Fruit fly (Drosophila melanogaster): ENCODE data around the gene CG9624.

Gene CG9624

dm6 chr3R:14277894-14278522 is 49.1 kb upstream of the CG9624 start (continued):
- no peak for TF ChIP-seq PHDP (tag; optimal IDR thresholded peaks at IDR 0.05)
- no peak for TF ChIP-seq CG11723 (GFP tag; optimal IDR thresholded peaks at IDR 0.05)
- TF ChIP-seq Sin3A (optimal IDR thresholded peaks at IDR 0.05): no peak
- TF ChIP-seq Fer2 (tag; optimal IDR thresholded peaks at IDR 0.05): no peak
- peak; percentile 67 for TF ChIP-seq Rfx (GFP tag; IDR thresholded peaks at IDR 0.05)
- TF ChIP-seq MTF-1 (GFP tag; optimal IDR thresholded peaks at IDR 0.05; ENCODE audit: borderline replicate concordance): peak; percentile 46
- TF ChIP-seq Stat92E (GFP tag; optimal IDR thresholded peaks at IDR 0.05): no peak
- peak; percentile 47 for TF ChIP-seq CG5245 (GFP tag; optimal IDR thresholded peaks at IDR 0.05)
- TF ChIP-seq mld (GFP tag; IDR thresholded peaks at IDR 0.05; ENCODE audit: partially characterized antibody): no peak
- peak; percentile 90 for TF ChIP-seq zfh1 (GFP tag; IDR thresholded peaks at IDR 0.05)
- TF ChIP-seq CG18764 (GFP tag; optimal IDR thresholded peaks at IDR 0.05): peak; percentile 19
- peak; percentile 36 for TF ChIP-seq CG10543 (GFP tag; optimal IDR thresholded peaks at IDR 0.05)
- TF ChIP-seq ro (GFP tag; IDR thresholded peaks at IDR 0.05): 0 out of 2 replicates have a peak, but pooled peaks have one; percentile 12
- TF ChIP-seq mirr (GFP tag; optimal IDR thresholded peaks at IDR 0.05): no peak
- TF ChIP-seq Usf (GFP tag; optimal IDR thresholded peaks at IDR 0.05): peak; percentile 39
- peak; percentile 69 for TF ChIP-seq esg (GFP tag; conservative IDR thresholded peaks at IDR 0.05)
- TF ChIP-seq ci (GFP tag; IDR thresholded peaks at IDR 0.05): peak; percentile 90
- no peak for TF ChIP-seq btn (GFP tag; optimal IDR thresholded peaks at IDR 0.05)
- no peak for TF ChIP-seq hkb (optimal IDR thresholded peaks at IDR 0.05)
- TF ChIP-seq hkb (GFP tag; IDR thresholded peaks at IDR 0.05): peak; percentile 92
- TF ChIP-seq sima (GFP tag; optimal IDR thresholded peaks at IDR 0.05): no peak
- no peak for TF ChIP-seq CG13123 (GFP tag; optimal IDR thresholded peaks at IDR 0.05)
- no peak for TF ChIP-seq shn (GFP tag; optimal IDR thresholded peaks at IDR 0.05)
- no peak for TF ChIP-seq CG11398 (GFP tag; optimal IDR thresholded peaks at IDR 0.05)
- TF ChIP-seq CG31224 (GFP tag; IDR thresholded peaks at IDR 0.05): peak; percentile 63
- peak; percentile 57 for TF ChIP-seq CG8359 (GFP tag; optimal IDR thresholded peaks at IDR 0.05; ENCODE audit: borderline replicate concordance)
- peak; percentile 31 for TF ChIP-seq CG3838 (GFP tag; optimal IDR thresholded peaks at IDR 0.05)
- TF ChIP-seq CG7372 (GFP tag; IDR thresholded peaks at IDR 0.05): peak; percentile 72
- TF ChIP-seq Xrp1 (GFP tag; IDR thresholded peaks at IDR 0.05): peak; percentile 97
- TF ChIP-seq disco-r (GFP tag; optimal IDR thresholded peaks at IDR 0.05): no peak
- TF ChIP-seq CG10147 (GFP tag; optimal IDR thresholded peaks at IDR 0.05): no peak
- TF ChIP-seq HmgD (GFP tag; optimal IDR thresholded peaks at IDR 0.05): no peak
- TF ChIP-seq CG12219 (GFP tag; optimal IDR thresholded peaks at IDR 0.05): peak; percentile 55
- TF ChIP-seq Atf-2 (GFP tag; optimal IDR thresholded peaks at IDR 0.05): no peak
- TF ChIP-seq emc (GFP tag; optimal IDR thresholded peaks at IDR 0.05): no peak
- TF ChIP-seq aop (GFP tag; IDR thresholded peaks at IDR 0.05): no peak
- TF ChIP-seq maf-S (GFP tag; optimal IDR thresholded peaks at IDR 0.05): no peak
- TF ChIP-seq CG3281 (GFP tag; optimal IDR thresholded peaks at IDR 0.05): no peak
- TF ChIP-seq CG11085 (GFP tag; IDR thresholded peaks at IDR 0.05): peak; percentile 64; the same call in 1 of the 2 replicates
- TF ChIP-seq CG2875 (GFP tag; optimal IDR thresholded peaks at IDR 0.05): peak; percentile 61
- peak; percentile 66 for TF ChIP-seq CG12299 (tag; optimal IDR thresholded peaks at IDR 0.05)
- TF ChIP-seq CG18476 (GFP tag; optimal IDR thresholded peaks at IDR 0.05): peak; percentile 69
- peak; percentile 75 for TF ChIP-seq caup (GFP tag; optimal IDR thresholded peaks at IDR 0.05; ENCODE audit: severe bottlenecking)
- peak; percentile 54 for TF ChIP-seq CG9437 (GFP tag; optimal IDR thresholded peaks at IDR 0.05)
- TF ChIP-seq ken (GFP tag; IDR thresholded peaks at IDR 0.05): peak; percentile 68; the same call in 1 of the 3 replicates
- peak; percentile 82 for TF ChIP-seq CG13296 (GFP tag; optimal IDR thresholded peaks at IDR 0.05)
- no peak for TF ChIP-seq slp2 (GFP tag; optimal IDR thresholded peaks at IDR 0.05)
- peak; percentile 79 for TF ChIP-seq trem (tag; optimal IDR thresholded peaks at IDR 0.05)
- TF ChIP-seq Hey (tag; optimal IDR thresholded peaks at IDR 0.05): no peak
- no peak for TF ChIP-seq sqz (GFP tag; optimal IDR thresholded peaks at IDR 0.05)
- peak; percentile 95 for TF ChIP-seq zen (tag; optimal IDR thresholded peaks at IDR 0.05)

Data from whole organism, embryonic.